Fruit fly (Drosophila melanogaster): Measurements from ENCODE around the gene tld.

DNA sequence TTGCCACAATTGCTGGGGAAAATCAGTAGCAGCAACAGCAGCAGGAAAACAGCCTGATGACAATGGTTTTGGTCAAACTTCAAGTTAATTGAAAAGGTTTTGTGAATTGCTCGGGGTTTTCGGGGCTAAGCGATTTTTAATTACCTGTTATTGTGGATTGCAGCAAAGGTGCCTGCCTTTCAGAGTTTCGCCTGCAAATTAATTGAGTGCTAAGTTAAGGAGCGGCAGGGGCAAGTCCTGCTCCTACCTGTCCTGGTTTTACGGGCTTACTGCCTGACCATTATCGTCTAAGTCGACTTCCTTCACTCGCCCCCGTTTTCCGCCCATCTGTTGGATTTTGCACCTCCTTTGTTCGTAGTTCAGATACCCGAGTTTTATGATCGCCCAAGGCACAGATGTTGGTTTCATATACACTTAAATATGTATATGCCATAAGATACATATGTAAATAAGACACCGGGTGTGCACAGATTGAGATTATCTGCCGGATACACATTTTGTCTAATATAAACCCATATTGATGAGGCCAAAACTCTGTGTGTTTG lies 23.1 kb upstream of the tld start:
- no peak for TF ChIP-seq ssp (GFP tag; IDR thresholded peaks at IDR 0.05)
- TF ChIP-seq HLH3B (GFP tag; IDR thresholded peaks at IDR 0.05): no peak
- TF ChIP-seq sob (GFP tag; IDR thresholded peaks at IDR 0.05): no peak

Measured in whole organism, embryonic.